Worm (Caenorhabditis elegans) whole organism, late embryonic: Measurements from ENCODE around the gene oac-30.

Experiments used
- ama-1 ChIP-seq: fragments of 150-350 bp; optimal IDR thresholded peaks from 2 replicates; lab custom pipeline; 2014
- ceh-19 ChIP-seq: fragments of 200-800 bp; sonication (Bioruptor generic); optimal IDR thresholded peaks from 2 replicates; lab custom pipeline; 2018; ENCODE audit warnings: mild to moderate bottlenecking, missing genetic modification characterization, missing compliant biosample characterization
- dmd-4 ChIP-seq: sonication (generic microtip); optimal IDR thresholded peaks from 2 replicates; lab custom pipeline; 2016; ENCODE audit warnings: borderline replicate concordance, missing genetic modification characterization, missing compliant biosample characterization
- nfya-1 ChIP-seq: sonication (generic microtip); optimal IDR thresholded peaks from 2 replicates; lab custom pipeline; 2017; ENCODE audit warnings: missing genetic modification characterization, mild to moderate bottlenecking, missing compliant biosample characterization, antibody characterized with exemption, moderate library complexity
- nhr-11 ChIP-seq: fragments of 150-350 bp; optimal IDR thresholded peaks from 2 replicates; lab custom pipeline; 2014; ENCODE audit warnings: missing biosample characterization, missing genetic modification characterization
- pha-2 ChIP-seq: sonication (generic microtip); optimal IDR thresholded peaks from 2 replicates; lab custom pipeline; 2017; ENCODE audit warnings: mild to moderate bottlenecking, missing genetic modification characterization, missing compliant biosample characterization
- sdc-2 ChIP-seq: sonication (generic microtip); optimal IDR thresholded peaks from 2 replicates; lab custom pipeline; 2016; ENCODE audit warnings: missing genotype, missing genetic modification characterization, missing compliant biosample characterization
- tbx-2 ChIP-seq: sonication (generic microtip); optimal IDR thresholded peaks from 2 replicates; lab custom pipeline; 2016; ENCODE audit warnings: missing genetic modification characterization, missing compliant biosample characterization
- unc-55 ChIP-seq: sonication (generic microtip); optimal IDR thresholded peaks from 2 replicates; lab custom pipeline; 2017; ENCODE audit warnings: missing biosample characterization, missing genetic modification reagents, missing genetic modification characterization

ce11 chrII:1232967-1233366 is 33.7 kb downstream of the oac-30 start:
- TF ChIP-seq pha-2 (tag; lab: Kevin White, UChicago) (no peak), ceh-19 (GFP tag; lab: Kevin White, UChicago) (no peak), unc-55 (no peak), ama-1 (lab: Kevin White, UChicago) (no peak), dmd-4 (tag; lab: Kevin White, UChicago) (no peak), nfya-1 (no peak), sdc-2 (tag; lab: Kevin White, UChicago) (no peak), nhr-11 (no peak), tbx-2 (tag; lab: Kevin White, UChicago) (no peak)
